Fruit fly (Drosophila melanogaster): ENCODE results near the gene Obp83b.

The Obp83b gene

DNA sequence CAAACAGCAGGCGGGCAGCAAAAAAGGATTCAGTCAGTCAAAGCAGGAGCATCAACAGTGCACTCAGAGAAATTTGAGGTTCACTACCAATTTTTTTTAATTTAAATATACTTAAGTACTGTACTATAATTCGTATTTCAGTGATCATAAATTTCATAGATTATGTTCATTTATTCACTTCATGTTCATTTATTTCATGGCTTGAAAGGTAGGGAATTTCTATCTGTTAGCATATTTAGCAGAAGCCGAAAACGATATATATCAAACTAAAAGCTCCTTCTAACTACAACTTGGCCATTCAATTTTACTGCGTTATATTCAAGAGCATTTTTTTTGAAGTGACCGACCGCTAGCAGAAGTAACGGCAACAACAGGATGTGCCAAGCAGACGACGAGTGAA, 17.2 kb upstream of the Obp83b start:
- TF ChIP-seq psq (optimal IDR thresholded peaks at IDR 0.05), result no peak
- TF ChIP-seq CG8478 (optimal IDR thresholded peaks at IDR 0.05), result no peak
- TF ChIP-seq pan (optimal IDR thresholded peaks at IDR 0.05), result no peak
- TF ChIP-seq usp (GFP tag; optimal IDR thresholded peaks at IDR 0.05), result no peak
- no peak for TF ChIP-seq EcR (GFP tag; optimal IDR thresholded peaks at IDR 0.05)
- TF ChIP-seq Dll (optimal IDR thresholded peaks at IDR 0.05), result no peak

DNA sequence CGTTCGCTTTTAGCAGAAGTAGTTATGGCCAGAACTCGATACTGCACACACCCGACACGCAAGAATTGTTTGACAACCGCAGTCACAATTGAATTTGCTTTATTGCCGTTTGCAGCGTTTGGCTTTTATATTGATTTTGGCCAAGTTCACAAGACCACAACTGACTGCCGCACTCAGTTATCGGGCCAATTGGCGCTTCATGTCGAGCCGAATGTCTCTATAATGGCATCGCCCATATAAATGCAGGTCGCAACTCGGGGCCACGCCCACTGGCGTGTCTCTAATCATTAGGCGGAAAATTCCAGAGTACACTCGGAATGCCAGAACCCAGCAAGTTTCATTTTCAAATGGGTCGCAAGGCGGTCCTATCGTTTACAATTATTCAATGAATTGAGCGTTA, 1.5 kb downstream of the Obp83b start, which contains the start of gene Obp83a:
TSS of gene Obp83a (minus strand) at position 101 of the 400 bp plus-strand sequence.
- TF ChIP-seq usp (GFP tag; optimal IDR thresholded peaks at IDR 0.05) (no peak), Dll (optimal IDR thresholded peaks at IDR 0.05) (no peak), EcR (GFP tag; optimal IDR thresholded peaks at IDR 0.05) (no peak), pan (optimal IDR thresholded peaks at IDR 0.05) (no peak), psq (optimal IDR thresholded peaks at IDR 0.05) (no peak), CG8478 (optimal IDR thresholded peaks at IDR 0.05) (no peak)

DNA sequence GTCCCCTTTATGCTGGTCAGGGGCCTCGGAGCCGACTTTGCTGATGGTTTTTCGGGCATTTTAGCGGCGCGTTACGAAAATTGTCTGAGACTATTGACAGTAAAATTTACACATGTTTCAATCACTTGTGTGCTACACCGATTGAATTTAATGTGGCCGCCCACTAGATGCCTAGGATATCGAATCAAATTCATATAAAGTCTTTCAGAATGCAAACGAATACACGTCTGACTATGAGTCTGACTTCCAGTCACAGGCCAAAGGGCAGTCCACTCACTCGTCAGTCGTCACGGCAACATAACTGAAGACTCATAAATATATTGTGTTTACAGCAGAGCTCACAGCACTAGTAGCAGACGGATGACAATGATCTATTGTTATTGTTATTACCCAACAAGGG, 15.7 kb downstream of the Obp83b start, which contains the start of gene CG11373:
TSS of gene CG11373 (minus strand) at position 101 of the 400 bp plus-strand sequence.
- TF ChIP-seq Dll (optimal IDR thresholded peaks at IDR 0.05), result no peak
- no peak for TF ChIP-seq usp (GFP tag; optimal IDR thresholded peaks at IDR 0.05)
- no peak for TF ChIP-seq psq (optimal IDR thresholded peaks at IDR 0.05)
- no peak for TF ChIP-seq EcR (GFP tag; optimal IDR thresholded peaks at IDR 0.05)
- TF ChIP-seq pan (optimal IDR thresholded peaks at IDR 0.05), result no peak
- TF ChIP-seq CG8478 (optimal IDR thresholded peaks at IDR 0.05), result no peak

DNA sequence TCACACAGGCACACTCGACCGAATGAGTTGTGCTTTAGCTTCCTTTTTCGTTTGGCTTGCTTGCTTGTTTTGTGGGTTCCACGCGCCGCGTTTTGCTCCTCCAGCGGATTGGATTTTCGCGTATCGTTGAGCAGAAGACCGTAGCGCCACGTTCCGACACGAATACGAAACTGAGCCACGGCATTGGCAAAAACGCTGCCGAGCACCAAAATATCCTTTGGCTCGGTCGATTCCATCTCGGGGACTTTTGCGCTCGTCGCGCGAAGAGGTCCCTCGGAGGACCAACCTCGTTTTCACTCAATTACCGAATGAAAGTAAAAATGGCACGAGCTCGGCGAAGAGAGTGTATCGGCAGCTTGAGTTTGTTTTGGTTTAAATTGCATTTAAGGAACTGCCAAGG, 17.2 kb downstream of the Obp83b start, which contains the start of gene side-III:
TSS of gene side-III (minus strand) at position 174 of the 400 bp plus-strand sequence.
- no peak for TF ChIP-seq CG8478 (optimal IDR thresholded peaks at IDR 0.05)
- no peak for TF ChIP-seq usp (GFP tag; optimal IDR thresholded peaks at IDR 0.05)
- no peak for TF ChIP-seq EcR (GFP tag; optimal IDR thresholded peaks at IDR 0.05)
- TF ChIP-seq Dll (optimal IDR thresholded peaks at IDR 0.05), result no peak
- TF ChIP-seq pan (optimal IDR thresholded peaks at IDR 0.05), result no peak
- TF ChIP-seq psq (optimal IDR thresholded peaks at IDR 0.05), result no peak

DNA sequence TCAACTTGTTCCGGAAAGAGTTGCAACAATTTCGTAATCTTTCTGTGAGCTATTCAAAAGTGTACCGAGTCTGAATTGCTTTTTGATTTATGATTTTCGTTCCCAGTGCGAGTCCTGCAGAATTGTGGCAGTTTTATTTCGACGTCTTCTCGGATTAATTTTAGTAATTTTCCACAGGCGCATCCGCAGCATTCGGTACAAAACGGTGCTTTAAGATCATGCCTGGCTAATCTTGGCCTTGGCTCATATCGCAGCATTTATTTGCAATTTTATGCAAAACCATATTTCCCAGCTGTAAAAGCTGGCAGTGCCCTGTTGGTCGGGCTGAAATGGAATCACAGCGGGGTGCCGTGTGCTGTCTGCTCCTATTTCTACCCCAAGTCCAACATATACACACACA, 38.9 kb downstream of the Obp83b start:
- no peak for TF ChIP-seq EcR (GFP tag; optimal IDR thresholded peaks at IDR 0.05)
- no peak for TF ChIP-seq pan (optimal IDR thresholded peaks at IDR 0.05)
- no peak for TF ChIP-seq usp (GFP tag; optimal IDR thresholded peaks at IDR 0.05)
- no peak for TF ChIP-seq CG8478 (optimal IDR thresholded peaks at IDR 0.05)
- TF ChIP-seq psq (optimal IDR thresholded peaks at IDR 0.05), result no peak
- TF ChIP-seq Dll (optimal IDR thresholded peaks at IDR 0.05), result no peak

DNA sequence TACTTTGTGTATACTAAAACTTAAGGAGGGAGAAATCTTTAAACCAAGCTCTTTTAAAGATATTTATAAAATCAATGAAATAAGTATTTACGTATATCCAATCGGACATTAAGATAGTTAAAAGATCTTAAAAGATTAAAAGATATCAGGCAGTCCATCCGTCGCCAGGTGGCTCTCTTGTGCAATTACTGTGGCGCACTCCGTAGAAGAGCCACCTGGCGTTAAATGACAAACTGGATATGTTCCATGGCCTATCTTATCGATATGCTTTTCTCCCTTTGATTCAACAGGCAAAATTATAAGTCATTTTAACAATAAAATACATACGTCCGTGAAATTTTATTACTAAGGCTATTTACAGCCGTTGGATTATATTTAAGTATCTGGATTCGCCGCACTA, 48.8 kb downstream of the Obp83b start:
- TF ChIP-seq CG8478 (optimal IDR thresholded peaks at IDR 0.05) (no peak), EcR (GFP tag; optimal IDR thresholded peaks at IDR 0.05) (no peak), psq (optimal IDR thresholded peaks at IDR 0.05) (no peak), Dll (optimal IDR thresholded peaks at IDR 0.05) (no peak), pan (optimal IDR thresholded peaks at IDR 0.05) (no peak)

All from whole organism.